Fruit fly (Drosophila melanogaster): ENCODE measurements around the gene CG14971.
A peak's percentile ranks its signal among the peaks of the same experiment; 100 is the strongest.

- no peak for TF ChIP-seq Hr78 (GFP tag; optimal IDR thresholded peaks at IDR 0.05)
- no peak for TF ChIP-seq Abd-B (GFP tag; optimal IDR thresholded peaks at IDR 0.05)
- TF ChIP-seq fru (GFP tag; optimal IDR thresholded peaks at IDR 0.05) = peak; percentile 6
- TF ChIP-seq jim (GFP tag; optimal IDR thresholded peaks at IDR 0.05) = peak; percentile 21
- TF ChIP-seq GATAd (GFP tag; optimal IDR thresholded peaks at IDR 0.05) = no peak
- TF ChIP-seq br (GFP tag; optimal IDR thresholded peaks at IDR 0.05) = no peak
- no peak for TF ChIP-seq N (GFP tag; optimal IDR thresholded peaks at IDR 0.05)
These were observed 28.2 kb downstream of the CG14971 start for dm6 chr3L:3442751-3443524.

All from whole organism, wandering third instar larva.